Worm (Caenorhabditis elegans) whole organism, L4 larva: ENCODE measurements around the gene spc-1.
A peak's percentile ranks its signal among the peaks of the same experiment; 100 is the strongest.

Experiments
- F10B5.3 ChIP-seq: sonication (generic microtip); optimal IDR thresholded peaks from 2 replicates; lab custom pipeline; 2016; ENCODE audit warnings: mild to moderate bottlenecking, missing genetic modification characterization, missing compliant biosample characterization
- F26F4.8 ChIP-seq: fragments of 200-800 bp; sonication (Bioruptor generic); conservative IDR thresholded peaks from 2 replicates; pipeline ENCODE4 v1.3.6; 2022; ENCODE audit warnings: missing genetic modification characterization, missing compliant biosample characterization
- F37D6.2 ChIP-seq: sonication (generic microtip); optimal IDR thresholded peaks from 2 replicates; lab custom pipeline; 2016; ENCODE audit warnings: mild to moderate bottlenecking, missing genetic modification characterization, missing compliant biosample characterization
- F44E2.7 ChIP-seq: fragments of 200-800 bp; sonication (Bioruptor generic); IDR thresholded peaks from 2 replicates; pipeline ENCODE4 v2.1.2; 2022; ENCODE audit warnings: missing genetic modification characterization, missing compliant biosample characterization
- F49E8.2 ChIP-seq: sonication (generic microtip); optimal IDR thresholded peaks from 2 replicates; lab custom pipeline; 2016; ENCODE audit warnings: missing compliant biosample characterization, mild to moderate bottlenecking, missing genetic modification characterization, borderline replicate concordance
- R02D3.7 ChIP-seq: fragments of 150-350 bp; sonication (generic microtip); optimal IDR thresholded peaks from 3 replicates; lab custom pipeline; 2014; ENCODE audit warnings: missing biosample characterization, missing genetic modification characterization
- Y5F2A.4 ChIP-seq: fragments of 200-800 bp; sonication (Bioruptor generic); optimal IDR thresholded peaks from 2 replicates; lab custom pipeline; 2018; ENCODE audit warnings: mild to moderate bottlenecking, missing genetic modification characterization, missing compliant biosample characterization
- Y75B8A.6 ChIP-seq: fragments of 200-800 bp; sonication (Bioruptor generic); IDR thresholded peaks from 2 replicates; pipeline ENCODE4 v1.3.6; 2022; ENCODE audit warnings: missing genetic modification reagents, missing genetic modification characterization, missing compliant biosample characterization
- ZK546.5 ChIP-seq, 2 experiments: sonication (generic microtip); optimal IDR thresholded peaks; 2 replicates each; lab custom pipeline; 2017; ENCODE audit warnings: missing biosample characterization in 2 of 2, missing genetic modification characterization in 2 of 2
- aha-1 ChIP-seq: fragments of 150-350 bp; peaks from one replicate; lab custom pipeline; 2014; ENCODE audit warnings: missing biosample characterization, missing genetic modification characterization
- aly-2 ChIP-seq: sonication (generic microtip); optimal IDR thresholded peaks from 2 replicates; lab custom pipeline; 2018; ENCODE audit warnings: missing biosample characterization, missing genetic modification characterization
- ceh-32 ChIP-seq: sonication (generic microtip); optimal IDR thresholded peaks from 2 replicates; lab custom pipeline; 2016; ENCODE audit warnings: mild to moderate bottlenecking, missing genetic modification characterization, missing compliant biosample characterization; ENCODE audit not compliant: poor library complexity
- ceh-44 ChIP-seq: fragments of 200-800 bp; sonication (Bioruptor generic); IDR thresholded peaks from 2 replicates; pipeline ENCODE4 v1.3.6; 2022; ENCODE audit warnings: missing genetic modification reagents, missing genetic modification characterization, missing compliant biosample characterization
- ceh-62 ChIP-seq: sonication (generic microtip); optimal IDR thresholded peaks from 2 replicates; lab custom pipeline; 2017; ENCODE audit warnings: missing biosample characterization, missing genetic modification characterization
- daf-8 ChIP-seq: fragments of 200-800 bp; sonication (Bioruptor generic); IDR thresholded peaks from 2 replicates; pipeline ENCODE4 v1.3.6; 2022; ENCODE audit warnings: missing genetic modification characterization, missing compliant biosample characterization
- dmd-6 ChIP-seq: fragments of 200-800 bp; sonication (Bioruptor generic); IDR thresholded peaks from 2 replicates; pipeline ENCODE4 v1.3.6; 2022; ENCODE audit warnings: missing genetic modification reagents, missing genetic modification characterization, missing compliant biosample characterization
- dmd-9 ChIP-seq: fragments of 200-800 bp; sonication (Bioruptor generic); IDR thresholded peaks from 2 replicates; pipeline ENCODE4 v1.3.6; 2022; ENCODE audit warnings: missing genetic modification reagents, missing genetic modification characterization, missing compliant biosample characterization
- dpl-1 ChIP-seq: fragments of 150-350 bp; optimal IDR thresholded peaks from 2 replicates; lab custom pipeline; 2014; ENCODE audit warnings: missing biosample characterization, missing genetic modification reagents, missing genetic modification characterization
- duxl-1 ChIP-seq: sonication (generic microtip); optimal IDR thresholded peaks from 2 replicates; lab custom pipeline; 2016; ENCODE audit warnings: mild to moderate bottlenecking, missing genetic modification characterization, moderate library complexity, missing compliant biosample characterization; ENCODE audit not compliant: poor library complexity
- egl-43 ChIP-seq: fragments of 200-800 bp; sonication (Bioruptor generic); IDR thresholded peaks from 2 replicates; pipeline ENCODE4 v1.3.6; 2022; ENCODE audit warnings: missing genetic modification reagents, missing genetic modification characterization, missing compliant biosample characterization
- hif-1 ChIP-seq, 2 experiments: sonication (generic microtip); optimal IDR thresholded peaks; 2 replicates each; lab custom pipeline; 2016 to 2017; ENCODE audit warnings: missing compliant biosample characterization in 2 of 2, missing genetic modification characterization in 2 of 2, missing genetic modification reagents in 2 of 2, missing genotype in 2 of 2, mild to moderate bottlenecking in 1 of 2
- hlh-11 ChIP-seq: fragments of 200-800 bp; sonication (Bioruptor generic); optimal IDR thresholded peaks from 2 replicates; lab custom pipeline; 2018; ENCODE audit warnings: mild to moderate bottlenecking, missing genetic modification characterization, missing compliant biosample characterization
- hmg-1.1 ChIP-seq: fragments of 200-800 bp; sonication (Bioruptor generic); IDR thresholded peaks from 2 replicates; pipeline ENCODE4 v1.3.6; 2022; ENCODE audit warnings: missing genetic modification reagents, missing genetic modification characterization, missing compliant biosample characterization
- lim-7 ChIP-seq: fragments of 200-800 bp; sonication (Bioruptor generic); IDR thresholded peaks from 2 replicates; pipeline ENCODE4 v1.3.6; 2022; ENCODE audit warnings: missing genetic modification characterization, missing compliant biosample characterization
- lin-1 ChIP-seq: fragments of 200-800 bp; sonication (Bioruptor generic); IDR thresholded peaks from 2 replicates; pipeline ENCODE4 v1.3.6; 2022; ENCODE audit warnings: missing genetic modification reagents, missing genetic modification characterization, missing compliant biosample characterization
- lin-13 ChIP-seq: fragments of 150-350 bp; optimal IDR thresholded peaks from 2 replicates; lab custom pipeline; 2014; ENCODE audit warnings: missing biosample characterization, missing genetic modification reagents, missing genetic modification characterization
- lin-15B ChIP-seq: fragments of 150-350 bp; sonication (generic microtip); optimal IDR thresholded peaks from 3 replicates; lab custom pipeline; 2014; ENCODE audit warnings: missing biosample characterization, missing genetic modification characterization
- lin-29 ChIP-seq: fragments of 200-800 bp; sonication (Bioruptor generic); IDR thresholded peaks from 2 replicates; pipeline ENCODE4 v1.3.6; 2022; ENCODE audit warnings: missing genetic modification reagents, missing genetic modification characterization, missing compliant biosample characterization
- lin-38 ChIP-seq: fragments of 200-800 bp; sonication (Bioruptor generic); IDR thresholded peaks from 2 replicates; pipeline ENCODE4 v1.3.6; 2022; ENCODE audit warnings: missing genetic modification reagents, missing genetic modification characterization, missing compliant biosample characterization
- lir-3 ChIP-seq: sonication (generic microtip); optimal IDR thresholded peaks from 2 replicates; lab custom pipeline; 2016; ENCODE audit warnings: mild to moderate bottlenecking, missing genetic modification characterization, missing compliant biosample characterization
- lsy-2 ChIP-seq, 2 experiments: fragments of 150-350 bp in 1 of 2; sonication (generic microtip) in 1 of 2; optimal IDR thresholded peaks; 2 replicates each; lab custom pipeline; 2014 to 2017; ENCODE audit warnings: missing biosample characterization in 2 of 2, missing genetic modification characterization in 2 of 2
- madf-5 ChIP-seq, 2 experiments: fragments of 200-800 bp; sonication (Bioruptor generic); IDR thresholded peaks; 2 replicates each; pipeline ENCODE4 v1.3.6; 2022; ENCODE audit warnings: missing compliant biosample characterization in 2 of 2, missing genetic modification characterization in 2 of 2
- mdt-29 ChIP-seq: fragments of 200-800 bp; sonication (Bioruptor generic); IDR thresholded peaks from 2 replicates; pipeline ENCODE4 v1.3.6; 2022; ENCODE audit warnings: missing genetic modification reagents, missing genetic modification characterization, missing compliant biosample characterization
- mes-2 ChIP-seq: sonication (generic microtip); optimal IDR thresholded peaks from 2 replicates; lab custom pipeline; 2016; ENCODE audit warnings: missing genotype, mild to moderate bottlenecking, missing genetic modification characterization, missing compliant biosample characterization; ENCODE audit not compliant: poor library complexity, severe bottlenecking
- mxl-3 ChIP-seq: fragments of 200-800 bp; sonication (Bioruptor generic); optimal IDR thresholded peaks from 2 replicates; lab custom pipeline; 2018; ENCODE audit warnings: mild to moderate bottlenecking, missing genetic modification characterization, missing compliant biosample characterization
- nhr-10 ChIP-seq: fragments of 150-350 bp; optimal IDR thresholded peaks from 2 replicates; lab custom pipeline; 2014; ENCODE audit warnings: missing biosample characterization, missing genetic modification characterization
- nhr-102 ChIP-seq: sonication (generic microtip); optimal IDR thresholded peaks from 2 replicates; lab custom pipeline; 2016; ENCODE audit warnings: mild to moderate bottlenecking, missing genetic modification characterization, moderate library complexity, missing compliant biosample characterization
- nhr-25 ChIP-seq: sonication (generic microtip); optimal IDR thresholded peaks from 2 replicates; lab custom pipeline; 2017; ENCODE audit warnings: missing genetic modification characterization, mild to moderate bottlenecking, missing compliant biosample characterization, antibody characterized with exemption, moderate library complexity, borderline replicate concordance; ENCODE audit not compliant: insufficient read depth
- nhr-28 ChIP-seq: fragments of 150-350 bp; optimal IDR thresholded peaks from 2 replicates; lab custom pipeline; 2014; ENCODE audit warnings: missing biosample characterization, missing genetic modification characterization
- nhr-77 ChIP-seq: fragments of 150-350 bp; optimal IDR thresholded peaks from 2 replicates; lab custom pipeline; 2014; ENCODE audit warnings: missing biosample characterization, missing genetic modification characterization
- pha-4 ChIP-seq, 2 experiments: fragments of 150-350 bp in 1 of 2; fragments of 200-800 bp in 1 of 2; sonication (Bioruptor generic) in 1 of 2; IDR thresholded peaks in 1 of 2; optimal IDR thresholded peaks in 1 of 2; 2 replicates each; pipeline versions ENCODE4 v1.3.6 to Lab custom; 2014 to 2022; ENCODE audit warnings: missing genetic modification characterization in 2 of 2, missing genetic modification reagents in 2 of 2, missing biosample characterization in 1 of 2, missing compliant biosample characterization in 1 of 2
- saeg-2 ChIP-seq: fragments of 200-800 bp; sonication (Bioruptor generic); IDR thresholded peaks from 2 replicates; pipeline ENCODE4 v1.3.6; 2022; ENCODE audit warnings: missing genetic modification reagents, missing genetic modification characterization, missing compliant biosample characterization
- set-16 ChIP-seq: fragments of 200-800 bp; sonication (Bioruptor generic); IDR thresholded peaks from 2 replicates; pipeline ENCODE4 v1.3.6; 2022; ENCODE audit warnings: missing genetic modification reagents, missing genetic modification characterization, missing compliant biosample characterization
- skn-1 ChIP-seq: fragments of 150-350 bp; optimal IDR thresholded peaks from 2 replicates; lab custom pipeline; 2014; ENCODE audit warnings: missing biosample characterization, missing genetic modification characterization
- snpc-4 ChIP-seq: fragments of 150-350 bp; optimal IDR thresholded peaks from 2 replicates; lab custom pipeline; 2014; ENCODE audit warnings: missing biosample characterization, missing genetic modification characterization
- spr-1 ChIP-seq: sonication (generic microtip); optimal IDR thresholded peaks from 2 replicates; lab custom pipeline; 2016; ENCODE audit warnings: mild to moderate bottlenecking, missing genetic modification characterization, missing compliant biosample characterization
- tag-97 ChIP-seq: fragments of 200-800 bp; sonication (Bioruptor generic); IDR thresholded peaks from 2 replicates; pipeline ENCODE4 v1.3.6; 2022; ENCODE audit warnings: missing genetic modification characterization, missing compliant biosample characterization
- unc-39 ChIP-seq: sonication (generic microtip); optimal IDR thresholded peaks from 2 replicates; lab custom pipeline; 2017; ENCODE audit warnings: missing biosample characterization, missing genetic modification characterization
- zfp-3 ChIP-seq: fragments of 200-800 bp; sonication (Bioruptor generic); conservative IDR thresholded peaks from 2 replicates; pipeline ENCODE4 v1.3.6; 2022; ENCODE audit warnings: missing genetic modification reagents, missing genetic modification characterization, missing compliant biosample characterization
- zip-11 ChIP-seq: fragments of 200-800 bp; sonication (Bioruptor generic); IDR thresholded peaks from 2 replicates; pipeline ENCODE4 v1.3.6; 2022; ENCODE audit warnings: missing genetic modification characterization, missing compliant biosample characterization

Gene spc-1

ce11 chrX:3099832-3100231 is 27.0 kb downstream of the spc-1 start, which contains the start of gene sec-3 (continued):
- no peak for TF ChIP-seq lim-7 (GFP tag; lab: Robert Waterston, UW)
- 0 out of 2 replicates have a peak, but pooled peaks have one; percentile 45 for TF ChIP-seq saeg-2 (GFP tag; lab: Robert Waterston, UW)
- TF ChIP-seq hif-1 (tag; optimal IDR thresholded peaks at IDR 0.05; lab: Kevin White, UChicago) = peak in 1 of 2 experiments; percentile 84
- no peak for TF ChIP-seq zip-11 (GFP tag; lab: Robert Waterston, UW)
- no peak for TF ChIP-seq lir-3 (tag; lab: Kevin White, UChicago)
- no peak for TF ChIP-seq aly-2 (tag; lab: Kevin White, UChicago)
- TF ChIP-seq pha-4 (GFP tag; IDR thresholded peaks at IDR 0.05; lab: Robert Waterston, UW) = peak; percentile 55
- peak; percentile 88 for TF ChIP-seq pha-4 (tag; optimal IDR thresholded peaks at IDR 0.05; lab: Kevin White, UChicago)
- peak; percentile 93 for TF ChIP-seq mes-2 (tag; lab: Kevin White, UChicago)
- no peak for TF ChIP-seq egl-43 (GFP tag; lab: Robert Waterston, UW)
- no peak for TF ChIP-seq ceh-32 (tag; lab: Kevin White, UChicago)
- no peak for TF ChIP-seq madf-5 (GFP tag; IDR thresholded peaks at IDR 0.05; lab: Robert Waterston, UW)
- TF ChIP-seq hlh-11 (tag; lab: Kevin White, UChicago) = peak; percentile 93
- TF ChIP-seq Y5F2A.4 (GFP tag; lab: Kevin White, UChicago) = no peak
- no peak for TF ChIP-seq Y75B8A.6 (GFP tag; lab: Robert Waterston, UW)
- TF ChIP-seq nhr-10 (tag; lab: Kevin White, UChicago) = no peak
- no peak for TF ChIP-seq tag-97 (GFP tag; lab: Robert Waterston, UW)
- TF ChIP-seq hmg-1.1 (GFP tag; lab: Robert Waterston, UW) = peak; percentile 87
- no peak for TF ChIP-seq skn-1
- TF ChIP-seq mxl-3 = peak; percentile 62
- TF ChIP-seq dmd-9 (GFP tag; lab: Robert Waterston, UW) = peak; percentile 51; the same call in 1 of the 2 replicates
- no peak for TF ChIP-seq set-16 (GFP tag; lab: Robert Waterston, UW)
- no peak for TF ChIP-seq unc-39 (tag; lab: Kevin White, UChicago)
- TF ChIP-seq dmd-6 (GFP tag; lab: Robert Waterston, UW) = peak; percentile 80
- no peak for TF ChIP-seq F26F4.8
- TF ChIP-seq nhr-102 (tag; lab: Kevin White, UChicago) = peak; percentile 93
- TF ChIP-seq lin-38 (GFP tag; lab: Robert Waterston, UW) = peak; percentile 86
- peak; percentile 12 for TF ChIP-seq lin-15B (tag; lab: Kevin White, UChicago)
- peak; percentile 53; the same call in 1 of the 2 replicates for TF ChIP-seq lin-29
- peak; percentile 74 for TF ChIP-seq dpl-1 (GFP tag; lab: Kevin White, UChicago)
- peak; percentile 68 for TF ChIP-seq zfp-3 (GFP tag; lab: Robert Waterston, UW)
- TF ChIP-seq F10B5.3 (tag; lab: Kevin White, UChicago) = peak; percentile 73
- no peak for TF ChIP-seq ceh-62 (tag; lab: Kevin White, UChicago)
- no peak for TF ChIP-seq mdt-29 (GFP tag; lab: Robert Waterston, UW)
- TF ChIP-seq aha-1 = peak; percentile 98
- peak; percentile 81 for TF ChIP-seq nhr-25
- peak; percentile 75 for TF ChIP-seq nhr-28 (tag; lab: Kevin White, UChicago)
- TF ChIP-seq spr-1 (tag; lab: Kevin White, UChicago) = peak; percentile 80
- TF ChIP-seq lsy-2 (tag; optimal IDR thresholded peaks at IDR 0.05; lab: Kevin White, UChicago) = peak in 1 of 2 experiments; percentile 92
- no peak for TF ChIP-seq daf-8 (GFP tag; lab: Robert Waterston, UW)
- TF ChIP-seq ceh-44 (GFP tag; lab: Robert Waterston, UW) = no peak
- TF ChIP-seq nhr-77 (tag; lab: Kevin White, UChicago) = peak; percentile 83
- peak; percentile 35; the same call in 1 of the 2 replicates for TF ChIP-seq lin-1 (GFP tag; lab: Robert Waterston, UW)
- no peak for TF ChIP-seq snpc-4 (tag; lab: Kevin White, UChicago)
- no peak for TF ChIP-seq F49E8.2 (tag; lab: Kevin White, UChicago)
- TF ChIP-seq R02D3.7 = no peak
- TF ChIP-seq ZK546.5 (tag; optimal IDR thresholded peaks at IDR 0.05; lab: Kevin White, UChicago) = no peak
- peak; percentile 85 for TF ChIP-seq duxl-1 (tag; lab: Kevin White, UChicago)
- TF ChIP-seq lin-13 = peak; percentile 84
- no peak for TF ChIP-seq F44E2.7 (GFP tag; lab: Robert Waterston, UW)
- TF ChIP-seq F37D6.2 (tag; lab: Kevin White, UChicago) = peak; percentile 68
